Worm (Caenorhabditis elegans) whole organism, L4/young adult: ENCODE data around the gene T12B5.15.

Experiments used
- dao-5 ChIP-seq: sonication (generic microtip); optimal IDR thresholded peaks from 2 replicates; lab custom pipeline; 2016; ENCODE audit warnings: missing genotype, missing genetic modification characterization, moderate library complexity, missing compliant biosample characterization
- him-1 ChIP-seq: sonication (generic microtip); optimal IDR thresholded peaks from 2 replicates; lab custom pipeline; 2016; ENCODE audit warnings: missing genotype, missing genetic modification reagents, missing genetic modification characterization, missing compliant biosample characterization

DNA sequence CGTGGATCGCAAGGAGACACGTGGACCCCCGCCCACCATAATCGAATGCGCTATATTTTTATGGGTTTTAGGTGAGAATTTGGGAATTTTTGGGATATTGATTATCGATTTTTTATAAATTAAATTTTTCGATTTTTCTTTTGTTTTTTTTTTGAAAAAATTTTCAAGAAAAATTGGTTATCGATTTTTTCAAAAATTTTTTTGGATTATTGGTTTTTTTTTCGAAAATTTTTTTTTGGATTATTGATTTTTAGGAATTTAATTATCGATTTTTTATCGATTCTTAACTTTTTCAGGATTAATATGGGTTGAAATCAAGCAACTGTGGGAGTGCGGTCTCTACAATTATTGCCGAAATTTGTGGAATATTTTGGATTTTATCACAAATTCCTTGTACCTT is 42.1 kb upstream of the T12B5.15 start:
- TF ChIP-seq dao-5 (tag; lab: Kevin White, UChicago) (no peak), him-1 (tag; lab: Kevin White, UChicago) (no peak)
